Comparison of ENCODE assay signal across 1 worm cellular context in the genomic region with DNA sequence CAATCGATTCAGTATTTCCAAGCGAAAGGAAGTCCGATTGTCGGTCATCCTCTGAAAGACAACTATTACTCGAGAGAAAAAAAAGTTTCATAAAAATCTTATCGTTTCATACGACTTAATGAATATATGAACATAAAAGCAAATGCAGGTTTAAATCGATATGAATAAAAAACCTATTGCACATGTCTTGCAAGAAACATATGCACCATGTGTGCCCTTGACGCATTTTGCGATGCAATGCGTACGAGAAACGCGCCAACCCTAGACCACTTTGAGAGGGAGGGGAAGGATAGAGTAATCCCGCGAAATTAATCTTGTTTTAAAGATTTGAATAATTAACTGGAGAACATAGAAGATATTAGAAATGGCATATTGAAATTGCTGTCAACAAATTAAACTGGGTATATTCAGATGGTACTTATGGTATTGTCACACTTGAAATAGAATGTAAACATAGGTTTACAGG.
A peak's percentile ranks its signal among the peaks of the same experiment; 100 is the strongest.
TF ChIP-seq lines count a peak whose summit lies in the region.

TSS of gene atg-16.2 (minus strand) at position 51 of the 466 bp plus-strand sequence.

TF ChIP-seq in whole organism, L1 larva, 84 proteins besides CTCF, POLR2A, EP300 and RAD21 (continued from another document):
- TF ChIP-seq elt-2 (tag; optimal IDR thresholded peaks at IDR 0.05; lab: Kevin White, UChicago) = peak; percentile 0
- TF ChIP-seq hlh-17 (GFP tag; optimal IDR thresholded peaks at IDR 0.05; lab: Kevin White, UChicago; ENCODE audit: borderline replicate concordance) = no peak
- no peak for TF ChIP-seq ceh-90 (tag; optimal IDR thresholded peaks at IDR 0.05; lab: Kevin White, UChicago)
- peak; percentile 68 to 80 for TF ChIP-seq lsy-2 (tag; optimal IDR thresholded peaks at IDR 0.05; lab: Kevin White, UChicago)
- TF ChIP-seq nhr-12 (tag; optimal IDR thresholded peaks at IDR 0.05; lab: Kevin White, UChicago) = no peak
- TF ChIP-seq lin-39 (tag; optimal IDR thresholded peaks at IDR 0.05; lab: Kevin White, UChicago) = no peak
- peak; percentile 59 for TF ChIP-seq rnt-1 (tag; optimal IDR thresholded peaks at IDR 0.05; lab: Kevin White, UChicago)
- no peak for TF ChIP-seq pag-3 (tag; optimal IDR thresholded peaks at IDR 0.05; lab: Kevin White, UChicago; ENCODE audit: borderline replicate concordance, insufficient read depth)
- TF ChIP-seq dpl-1 (GFP tag; optimal IDR thresholded peaks at IDR 0.05; lab: Kevin White, UChicago) = peak; percentile 40 to 76 (median 61)
- no peak for TF ChIP-seq pqm-1 (tag; optimal IDR thresholded peaks at IDR 0.05; lab: Kevin White, UChicago)
- TF ChIP-seq nhr-76 (tag; optimal IDR thresholded peaks at IDR 0.05; lab: Kevin White, UChicago) = no peak
- no peak for TF ChIP-seq mab-9 (GFP tag; IDR thresholded peaks at IDR 0.05; lab: Robert Waterston, UW)
- TF ChIP-seq swsn-7 (tag; optimal IDR thresholded peaks at IDR 0.05; lab: Kevin White, UChicago) = peak; percentile 55
- no peak for TF ChIP-seq aha-1 (tag; optimal IDR thresholded peaks at IDR 0.05; lab: Kevin White, UChicago)
- no peak for TF ChIP-seq isw-1 (GFP tag; IDR thresholded peaks at IDR 0.05; lab: Robert Waterston, UW)
- no peak for TF ChIP-seq tbx-2 (tag; optimal IDR thresholded peaks at IDR 0.05; lab: Kevin White, UChicago)
- TF ChIP-seq nhr-71 (tag; optimal IDR thresholded peaks at IDR 0.05; lab: Kevin White, UChicago) = peak; percentile 59
- no peak for TF ChIP-seq Y116A8C.19 (tag; optimal IDR thresholded peaks at IDR 0.05; lab: Kevin White, UChicago; ENCODE audit: borderline replicate concordance)
- TF ChIP-seq ets-5 (GFP tag; IDR thresholded peaks at IDR 0.05; lab: Robert Waterston, UW) = no peak
- TF ChIP-seq zip-4 (GFP tag; optimal IDR thresholded peaks at IDR 0.05; lab: Kevin White, UChicago) = no peak
- TF ChIP-seq unc-130 (tag; optimal IDR thresholded peaks at IDR 0.05; lab: Kevin White, UChicago) = no peak
- no peak for TF ChIP-seq ceh-88 (GFP tag; IDR thresholded peaks at IDR 0.05; lab: Robert Waterston, UW)
- TF ChIP-seq jun-1 (tag; optimal IDR thresholded peaks at IDR 0.05; lab: Kevin White, UChicago) = no peak
- TF ChIP-seq blmp-1 (tag; optimal IDR thresholded peaks at IDR 0.05; lab: Kevin White, UChicago) = peak; percentile 70
- TF ChIP-seq hpl-2 (GFP tag; optimal IDR thresholded peaks at IDR 0.05; lab: Kevin White, UChicago) = no peak
- TF ChIP-seq nhr-11 (tag; optimal IDR thresholded peaks at IDR 0.05; lab: Kevin White, UChicago) = no peak
- TF ChIP-seq elt-3 (tag; optimal IDR thresholded peaks at IDR 0.05; lab: Kevin White, UChicago) = peak in 1 of 6 experiments; percentile 30
- TF ChIP-seq nhr-20 (tag; optimal IDR thresholded peaks at IDR 0.05; lab: Kevin White, UChicago) = peak; percentile 62
- TF ChIP-seq unc-86 (tag; optimal IDR thresholded peaks at IDR 0.05; lab: Kevin White, UChicago) = no peak
- TF ChIP-seq nhr-84 (tag; optimal IDR thresholded peaks at IDR 0.05; lab: Kevin White, UChicago) = no peak
- peak; percentile 85 for TF ChIP-seq mep-1 (tag; optimal IDR thresholded peaks at IDR 0.05; lab: Kevin White, UChicago)
- peak; percentile 53 for TF ChIP-seq nhr-85 (tag; lab: Kevin White, UChicago)
- no peak for TF ChIP-seq nhr-237 (tag; optimal IDR thresholded peaks at IDR 0.05; lab: Kevin White, UChicago)
- TF ChIP-seq fkh-10 (GFP tag; optimal IDR thresholded peaks at IDR 0.05; lab: Kevin White, UChicago) = no peak
- peak; percentile 41 for TF ChIP-seq F16B12.6 (tag; optimal IDR thresholded peaks at IDR 0.05; lab: Kevin White, UChicago)
- peak; percentile 35; the same call in 1 of the 2 replicates for TF ChIP-seq nhr-19 (GFP tag; conservative IDR thresholded peaks at IDR 0.05; lab: Robert Waterston, UW)
- TF ChIP-seq grh-1 (GFP tag; IDR thresholded peaks at IDR 0.05; lab: Robert Waterston, UW) = no peak
- peak; percentile 72 for TF ChIP-seq C16A3.4 (tag; optimal IDR thresholded peaks at IDR 0.05; lab: Kevin White, UChicago)
- TF ChIP-seq ceh-82 (tag; optimal IDR thresholded peaks at IDR 0.05; lab: Kevin White, UChicago) = peak in 1 of 3 experiments; percentile 25
- TF ChIP-seq zag-1 (tag; optimal IDR thresholded peaks at IDR 0.05; lab: Kevin White, UChicago) = no peak
- no peak for TF ChIP-seq sox-4 (tag; optimal IDR thresholded peaks at IDR 0.05; lab: Kevin White, UChicago)
- TF ChIP-seq skn-1 (tag; optimal IDR thresholded peaks at IDR 0.05; lab: Kevin White, UChicago) = peak; percentile 41
- TF ChIP-seq xbp-1 (tag; optimal IDR thresholded peaks at IDR 0.05; lab: Kevin White, UChicago) = peak; percentile 31
- peak; percentile 60 to 77 for TF ChIP-seq lin-35 (GFP tag; optimal IDR thresholded peaks at IDR 0.05; lab: Kevin White, UChicago)
- TF ChIP-seq fos-1 (tag; optimal IDR thresholded peaks at IDR 0.05; lab: Kevin White, UChicago) = no peak
- TF ChIP-seq fkh-4 (tag; optimal IDR thresholded peaks at IDR 0.05; lab: Kevin White, UChicago; ENCODE audit: borderline replicate concordance) = no peak
- TF ChIP-seq unc-30 (tag; optimal IDR thresholded peaks at IDR 0.05; lab: Kevin White, UChicago) = no peak
- TF ChIP-seq efl-3 (GFP tag; optimal IDR thresholded peaks at IDR 0.05; lab: Kevin White, UChicago) = no peak
- no peak for TF ChIP-seq pax-3 (tag; optimal IDR thresholded peaks at IDR 0.05; lab: Kevin White, UChicago)
- peak in 1 of 2 experiments; percentile 23 for TF ChIP-seq ztf-11 (tag; optimal IDR thresholded peaks at IDR 0.05; lab: Kevin White, UChicago)
- peak; percentile 19 for TF ChIP-seq ztf-4 (tag; optimal IDR thresholded peaks at IDR 0.05; lab: Kevin White, UChicago)
- peak; percentile 81 for TF ChIP-seq lin-14 (GFP tag; optimal IDR thresholded peaks at IDR 0.05; lab: Kevin White, UChicago)
- TF ChIP-seq lin-13 (GFP tag; optimal IDR thresholded peaks at IDR 0.05; lab: Kevin White, UChicago) = peak; percentile 44
- no peak for TF ChIP-seq C34B4.2 (tag; optimal IDR thresholded peaks at IDR 0.05; lab: Kevin White, UChicago)
- no peak for TF ChIP-seq nhr-77 (tag; optimal IDR thresholded peaks at IDR 0.05; lab: Kevin White, UChicago)
- TF ChIP-seq sup-37 (GFP tag; optimal IDR thresholded peaks at IDR 0.05; lab: Kevin White, UChicago) = no peak
